Fruit fly (Drosophila melanogaster) whole organism, embryonic: ENCODE results near the gene Cpr66Cb.

Source experiments
- CG10321 ChIP-seq: fragments of 200-800 bp; sonication (Bioruptor generic); IDR thresholded peaks from 2 replicates; pipeline ENCODE4 v1.3.6; 2022; ENCODE audit warnings: missing biosample characterization, missing genetic modification characterization
- CG13894 ChIP-seq: fragments of 200-800 bp; sonication (Bioruptor generic); optimal IDR thresholded peaks from 3 replicates; lab custom pipeline; 2018; ENCODE audit warnings: missing biosample characterization, mild to moderate bottlenecking, missing genetic modification characterization, moderate library complexity
- CG15011 ChIP-seq: fragments of 200-800 bp; sonication (Bioruptor generic); optimal IDR thresholded peaks from 3 replicates; lab custom pipeline; 2018; ENCODE audit warnings: missing biosample characterization, mild to moderate bottlenecking, missing genetic modification characterization
- CG15269 ChIP-seq: fragments of 200-800 bp; sonication (Bioruptor generic); optimal IDR thresholded peaks from 2 replicates; lab custom pipeline; 2018; ENCODE audit warnings: missing biosample characterization, mild to moderate bottlenecking, missing genetic modification characterization, moderate library complexity
- CG17328 ChIP-seq: fragments of 200-800 bp; sonication (Bioruptor generic); IDR thresholded peaks from 2 replicates; pipeline ENCODE4 v1.3.6; 2022; ENCODE audit warnings: missing biosample characterization, missing genetic modification characterization
- CG17361 ChIP-seq: fragments of 200-800 bp; sonication (Bioruptor generic); IDR thresholded peaks from 3 replicates; pipeline ENCODE4 v1.3.6; 2022; ENCODE audit warnings: missing biosample characterization, missing genetic modification characterization
- CG17829 ChIP-seq: fragments of 200-800 bp; optimal IDR thresholded peaks from 2 replicates; lab custom pipeline; 2019; ENCODE audit warnings: missing biosample characterization, mild to moderate bottlenecking, missing genetic modification characterization, moderate library complexity
- CG18262 ChIP-seq: fragments of 200-800 bp; optimal IDR thresholded peaks from 3 replicates; lab custom pipeline; 2019; ENCODE audit warnings: missing biosample characterization, mild to moderate bottlenecking, missing genetic modification characterization, moderate library complexity
- CG30403 ChIP-seq: fragments of 200-800 bp; sonication (Bioruptor generic); optimal IDR thresholded peaks from 3 replicates; lab custom pipeline; 2016; ENCODE audit warnings: missing biosample characterization, missing genetic modification characterization
- CG32767 ChIP-seq: fragments of 200-800 bp; sonication (Bioruptor generic); IDR thresholded peaks from 2 replicates; pipeline ENCODE4 v1.3.6; 2022; ENCODE audit warnings: missing biosample characterization, missing genetic modification characterization
- CG3726 ChIP-seq: fragments of 200-800 bp; sonication (Bioruptor generic); IDR thresholded peaks from 3 replicates; pipeline ENCODE4, ENCODE4 v1.3.6; 2022; ENCODE audit warnings: missing biosample characterization, missing genetic modification characterization
- CG7271 ChIP-seq: fragments of 200-800 bp; sonication (Bioruptor generic); optimal IDR thresholded peaks from 2 replicates; lab custom pipeline; 2018; ENCODE audit warnings: missing biosample characterization, mild to moderate bottlenecking, missing genetic modification characterization, moderate library complexity
- CG7372 ChIP-seq: fragments of 200-800 bp; sonication (Bioruptor generic); IDR thresholded peaks from 2 replicates; pipeline ENCODE4 v1.3.6; 2022; ENCODE audit warnings: missing biosample characterization, missing genetic modification characterization
- CG9437 ChIP-seq: fragments of 200-800 bp; sonication (Bioruptor generic); optimal IDR thresholded peaks from 2 replicates; lab custom pipeline; 2018; ENCODE audit warnings: missing biosample characterization, mild to moderate bottlenecking, missing genetic modification characterization
- CG9609 ChIP-seq: fragments of 200-800 bp; sonication (Bioruptor generic); optimal IDR thresholded peaks from 3 replicates; lab custom pipeline; 2016; ENCODE audit warnings: missing biosample characterization, missing genetic modification characterization
- CG9797 ChIP-seq: fragments of 200-800 bp; sonication (Bioruptor generic); optimal IDR thresholded peaks from 3 replicates; lab custom pipeline; 2018; ENCODE audit warnings: missing biosample characterization, mild to moderate bottlenecking, missing genetic modification characterization
- Camta ChIP-seq: fragments of 200-800 bp; sonication (Bioruptor generic); optimal IDR thresholded peaks from 2 replicates; lab custom pipeline; 2016; ENCODE audit warnings: missing biosample characterization, missing genetic modification characterization
- CoRest ChIP-seq: fragments of 200-800 bp; sonication (Bioruptor generic); optimal IDR thresholded peaks from 3 replicates; lab custom pipeline; 2018; ENCODE audit warnings: missing biosample characterization, mild to moderate bottlenecking, missing genetic modification characterization, moderate library complexity
- Dll ChIP-seq: fragments of 200-800 bp; sonication (Bioruptor generic); IDR thresholded peaks from 4 replicates; pipeline ENCODE4 v1.3.6; 2022; ENCODE audit warnings: missing biosample characterization, missing genetic modification characterization; ENCODE audit not compliant: partially characterized antibody
- Fer1 ChIP-seq: fragments of 200-800 bp; sonication (Bioruptor generic); optimal IDR thresholded peaks from 2 replicates; lab custom pipeline; 2017; ENCODE audit warnings: missing biosample characterization, mild to moderate bottlenecking, missing genetic modification characterization
- Hand ChIP-seq: fragments of 200-800 bp; sonication (Bioruptor generic); optimal IDR thresholded peaks from 2 replicates; lab custom pipeline; 2017; ENCODE audit warnings: mild to moderate bottlenecking, missing biosample characterization, missing genetic modification reagents, missing genetic modification characterization
- HmgD ChIP-seq: fragments of 200-800 bp; sonication (Bioruptor generic); optimal IDR thresholded peaks from 3 replicates; lab custom pipeline; 2016; ENCODE audit warnings: missing biosample characterization, missing genetic modification characterization
- Hsf ChIP-seq: fragments of 200-800 bp; sonication (Bioruptor generic); optimal IDR thresholded peaks from 3 replicates; lab custom pipeline; 2016; ENCODE audit warnings: missing biosample characterization, missing genetic modification characterization
- Sry-δ ChIP-seq: fragments of 200-800 bp; sonication (Bioruptor generic); optimal IDR thresholded peaks from 2 replicates; lab custom pipeline; 2016; ENCODE audit warnings: missing biosample characterization, missing genetic modification characterization
- Ssrp ChIP-seq: fragments of 200-800 bp; sonication (Bioruptor generic); optimal IDR thresholded peaks from 2 replicates; lab custom pipeline; 2018; ENCODE audit warnings: missing biosample characterization, mild to moderate bottlenecking, missing genetic modification characterization, moderate library complexity
- Tbp ChIP-seq: fragments of >200 bp; optimal IDR thresholded peaks from 2 replicates; lab custom pipeline; 2018; ENCODE audit warnings: missing biosample characterization, missing genetic modification characterization
- ab ChIP-seq: fragments of 200-800 bp; sonication (Bioruptor generic); optimal IDR thresholded peaks from 2 replicates; lab custom pipeline; 2016; ENCODE audit warnings: missing biosample characterization, missing genetic modification characterization
- aop ChIP-seq: fragments of 200-800 bp; sonication (Bioruptor generic); IDR thresholded peaks from 2 replicates; pipeline ENCODE4 v1.3.6; 2022; ENCODE audit warnings: missing biosample characterization, missing genetic modification characterization
- bbx ChIP-seq: fragments of 200-800 bp; sonication (Bioruptor generic); IDR thresholded peaks from 2 replicates; pipeline ENCODE4 v1.3.6; 2022; ENCODE audit warnings: missing biosample characterization, missing genetic modification characterization; ENCODE audit not compliant: partially characterized antibody
- bigmax ChIP-seq: fragments of 200-800 bp; sonication (Bioruptor generic); optimal IDR thresholded peaks from 2 replicates; lab custom pipeline; 2018; ENCODE audit warnings: missing biosample characterization, mild to moderate bottlenecking, missing genetic modification characterization
- cad ChIP-seq: fragments of >200 bp; optimal IDR thresholded peaks from 2 replicates; lab custom pipeline; 2017; ENCODE audit warnings: missing biosample characterization, missing genetic modification characterization
- croc ChIP-seq: fragments of 200-800 bp; sonication (Bioruptor generic); conservative IDR thresholded peaks from 3 replicates; pipeline ENCODE4 v1.3.6; 2022; ENCODE audit warnings: missing biosample characterization, missing genetic modification characterization
- dan ChIP-seq: fragments of 200-800 bp; sonication (Bioruptor generic); IDR thresholded peaks from 2 replicates; pipeline ENCODE4 v1.3.6; 2022; ENCODE audit warnings: missing biosample characterization, missing genetic modification characterization
- dmrt99B ChIP-seq: fragments of 200-800 bp; sonication (Bioruptor generic); optimal IDR thresholded peaks from 2 replicates; lab custom pipeline; 2018; ENCODE audit warnings: missing biosample characterization, mild to moderate bottlenecking, missing genetic modification characterization, moderate library complexity
- eyg ChIP-seq: fragments of 200-800 bp; sonication (Bioruptor generic); optimal IDR thresholded peaks from 3 replicates; lab custom pipeline; 2016; ENCODE audit warnings: missing biosample characterization, missing genetic modification characterization
- gce ChIP-seq: fragments of 200-800 bp; sonication (Bioruptor generic); IDR thresholded peaks from 3 replicates; pipeline ENCODE4 v1.3.6; 2022; ENCODE audit warnings: missing biosample characterization, missing genetic modification characterization
- grau ChIP-seq: fragments of 200-800 bp; optimal IDR thresholded peaks from 3 replicates; lab custom pipeline; 2019; ENCODE audit warnings: missing biosample characterization, mild to moderate bottlenecking, missing genetic modification characterization, moderate library complexity
- gsb ChIP-seq: fragments of 200-800 bp; sonication (Bioruptor generic); IDR thresholded peaks from 2 replicates; pipeline ENCODE4 v1.3.6; 2022; ENCODE audit warnings: missing biosample characterization, missing genetic modification characterization
- hbn ChIP-seq: fragments of 200-800 bp; sonication (Bioruptor generic); IDR thresholded peaks from 2 replicates; pipeline ENCODE4 v1.3.6; 2022; ENCODE audit warnings: missing biosample characterization, missing genetic modification characterization; ENCODE audit not compliant: partially characterized antibody
- lov ChIP-seq, 2 experiments: fragments of 200-800 bp in 1 of 2; fragments of >200 bp in 1 of 2; sonication (Bioruptor generic) in 1 of 2; IDR thresholded peaks in 1 of 2; optimal IDR thresholded peaks in 1 of 2; 2 replicates in 1 of 2; 3 replicates in 1 of 2; pipeline versions ENCODE4 v1.3.6 to Lab custom; 2017 to 2022; ENCODE audit warnings: missing biosample characterization in 1 of 2, missing genetic modification characterization in 1 of 2
- luna ChIP-seq: fragments of 200-800 bp; sonication (Bioruptor generic); optimal IDR thresholded peaks from 2 replicates; lab custom pipeline; 2016; ENCODE audit warnings: missing biosample characterization, missing genetic modification characterization
- nom ChIP-seq: fragments of 200-800 bp; sonication (Bioruptor generic); optimal IDR thresholded peaks from 2 replicates; lab custom pipeline; 2017; ENCODE audit warnings: missing biosample characterization, missing genetic modification characterization, mild to moderate bottlenecking, moderate library complexity, missing genetic modification reagents
- p53 ChIP-seq: fragments of 200-800 bp; sonication (Bioruptor generic); optimal IDR thresholded peaks from 2 replicates; lab custom pipeline; 2016; ENCODE audit warnings: missing biosample characterization, missing genetic modification characterization
- phol ChIP-seq: fragments of 200-800 bp; sonication (Bioruptor generic); optimal IDR thresholded peaks from 3 replicates; lab custom pipeline; 2018; ENCODE audit warnings: missing biosample characterization, mild to moderate bottlenecking, missing genetic modification characterization, moderate library complexity
- psq ChIP-seq: fragments of 200-800 bp; sonication (Bioruptor generic); optimal IDR thresholded peaks from 2 replicates; lab custom pipeline; 2017; ENCODE audit warnings: missing biosample characterization, missing genetic modification characterization
- wor ChIP-seq: fragments of 200-800 bp; sonication (Bioruptor generic); IDR thresholded peaks from 2 replicates; pipeline ENCODE4 v1.3.6; 2022; ENCODE audit warnings: missing biosample characterization, missing genetic modification characterization
- z ChIP-seq: fragments of 200-800 bp; sonication (Bioruptor generic); IDR thresholded peaks from 3 replicates; pipeline ENCODE4 v1.3.6; 2022; ENCODE audit warnings: missing biosample characterization, missing genetic modification characterization
- zen2 ChIP-seq: fragments of 200-800 bp; sonication (Bioruptor generic); IDR thresholded peaks from 3 replicates; pipeline ENCODE4 v1.3.6; 2022; ENCODE audit warnings: missing biosample characterization, missing genetic modification characterization; ENCODE audit not compliant: partially characterized antibody

Gene Cpr66Cb

DNA sequence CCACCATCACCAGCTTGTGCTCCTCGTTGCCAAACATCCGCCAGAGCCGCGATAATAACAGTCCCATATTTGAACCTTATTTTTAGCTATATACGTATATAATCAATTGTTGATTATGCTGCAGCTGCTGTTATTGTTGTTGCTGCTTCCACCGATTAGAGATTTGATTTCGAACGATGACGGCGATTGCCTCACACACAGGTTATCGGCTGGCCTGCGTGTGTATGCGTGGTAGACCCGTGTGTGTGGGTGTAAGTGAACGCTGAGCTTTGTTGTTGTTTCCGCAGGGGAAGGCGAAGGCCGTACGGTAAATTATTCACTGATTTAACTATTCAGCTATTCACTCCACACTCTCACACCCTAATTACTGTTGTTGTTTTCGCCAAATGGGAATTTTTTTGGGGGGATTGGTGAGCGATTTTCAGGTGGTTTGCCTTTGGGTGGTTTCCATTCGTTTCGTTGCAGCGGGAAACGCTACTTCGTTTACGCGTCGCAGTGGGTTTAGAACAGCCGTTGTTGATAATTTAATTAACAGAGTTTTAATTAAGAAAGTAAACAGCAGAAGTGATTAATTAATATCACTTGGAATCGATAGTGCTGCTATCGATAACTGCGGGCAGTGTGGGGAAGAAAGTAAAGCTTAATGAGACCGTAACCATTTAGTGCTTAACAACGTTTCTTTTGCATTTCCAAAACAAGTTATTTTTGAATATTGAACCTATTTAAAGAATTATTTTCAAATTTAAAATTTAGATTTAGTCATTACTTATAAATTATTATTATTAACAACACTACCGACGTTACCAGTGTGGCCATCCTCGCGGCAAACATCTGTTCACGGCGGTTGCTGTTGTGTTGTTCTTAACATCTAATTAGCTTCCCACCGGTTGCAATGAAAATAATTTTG, 37.0 kb upstream of the Cpr66Cb start, which contains the start of the genes Arl5 and CG13671 (continued):
- TF ChIP-seq hbn (GFP tag; lab: Robert Waterston, UW) = peak; percentile 73
- TF ChIP-seq grau = peak; percentile 65
- peak; percentile 83 for TF ChIP-seq CG17328 (GFP tag; lab: Robert Waterston, UW)
- TF ChIP-seq dan = peak; percentile 12; the same call in 1 of the 2 replicates
- peak; percentile 33; the same call in 1 of the 2 replicates for TF ChIP-seq CG7372 (GFP tag; lab: Robert Waterston, UW)
- peak; percentile 40; the same call in 1 of the 2 replicates for TF ChIP-seq CG32767 (GFP tag; lab: Robert Waterston, UW)
- no peak for TF ChIP-seq CG15269 (tag; lab: Kevin White, UChicago)
- peak; percentile 6 for TF ChIP-seq ab (GFP tag; lab: Kevin White, UChicago)
- no peak for TF ChIP-seq gsb (GFP tag; lab: Robert Waterston, UW)
- TF ChIP-seq Dll (GFP tag; lab: Robert Waterston, UW) = peak; percentile 86
- peak; percentile 58 for TF ChIP-seq luna (GFP tag; lab: Kevin White, UChicago)
- TF ChIP-seq bbx (GFP tag; lab: Robert Waterston, UW) = peak; percentile 53
- TF ChIP-seq CG17361 (GFP tag; lab: Robert Waterston, UW) = peak; percentile 85; the same call in 2 of the 3 replicates
- peak; percentile 84 for TF ChIP-seq CG7271 (tag; lab: Kevin White, UChicago)
- no peak for TF ChIP-seq CG13894 (tag; lab: Kevin White, UChicago)
- TF ChIP-seq HmgD (GFP tag; lab: Kevin White, UChicago) = no peak
- peak; percentile 63 for TF ChIP-seq psq
- TF ChIP-seq phol = peak; percentile 86
- peak; percentile 7 for TF ChIP-seq eyg (GFP tag; lab: Kevin White, UChicago)
- peak; percentile 38 for TF ChIP-seq Fer1 (GFP tag; lab: Kevin White, UChicago)
- peak; percentile 76 for TF ChIP-seq CG18262 (tag; lab: Kevin White, UChicago)
- TF ChIP-seq CG9437 (GFP tag; lab: Kevin White, UChicago) = peak; percentile 59
- TF ChIP-seq Sry-δ = peak; percentile 68
- TF ChIP-seq Camta (GFP tag; lab: Kevin White, UChicago) = peak; percentile 47
- TF ChIP-seq CoRest = peak; percentile 64
- no peak for TF ChIP-seq p53 (GFP tag; lab: Kevin White, UChicago)
- 0 out of 3 replicates have a peak, but pooled peaks have one; percentile 25 for TF ChIP-seq gce
- no peak for TF ChIP-seq CG15011
- peak; percentile 44; the same call in 2 of the 3 replicates for TF ChIP-seq zen2 (GFP tag; lab: Robert Waterston, UW)
- TF ChIP-seq Ssrp = peak; percentile 73
- TF ChIP-seq CG17829 (tag; lab: Kevin White, UChicago) = peak; percentile 79
- peak; percentile 53; the same call in 1 of the 3 replicates for TF ChIP-seq CG3726
- TF ChIP-seq aop (GFP tag; lab: Robert Waterston, UW) = no peak
- peak; percentile 69 for TF ChIP-seq Hsf (GFP tag; lab: Kevin White, UChicago)
- TF ChIP-seq bigmax = no peak
- no peak for TF ChIP-seq z (GFP tag; lab: Robert Waterston, UW)
- TF ChIP-seq nom (GFP tag; lab: Kevin White, UChicago) = peak; percentile 1
- TF ChIP-seq Hand (GFP tag; lab: Kevin White, UChicago) = no peak
- peak; percentile 67 for TF ChIP-seq CG9609 (GFP tag; lab: Kevin White, UChicago)
- no peak for TF ChIP-seq dmrt99B
- peak; percentile 44 for TF ChIP-seq croc (GFP tag; lab: Robert Waterston, UW)
- TF ChIP-seq lov (optimal IDR thresholded peaks at IDR 0.05; lab: Kevin White, UChicago) = no peak
- TF ChIP-seq lov (GFP tag; IDR thresholded peaks at IDR 0.05; lab: Robert Waterston, UW) = no peak
- TF ChIP-seq CG10321 (GFP tag; lab: Robert Waterston, UW) = 0 out of 2 replicates have a peak, but pooled peaks have one; percentile 28
- no peak for TF ChIP-seq Tbp (GFP tag; lab: Kevin White, UChicago)
- peak; percentile 84 for TF ChIP-seq CG9797 (GFP tag; lab: Kevin White, UChicago)
- TF ChIP-seq wor (GFP tag; lab: Robert Waterston, UW) = peak; percentile 44; the same call in 1 of the 2 replicates
- TF ChIP-seq CG30403 (GFP tag; lab: Kevin White, UChicago) = peak; percentile 89
- no peak for TF ChIP-seq cad
